Worm (Caenorhabditis elegans): Measurements from ENCODE around the gene chil-26.
A peak's percentile ranks its signal among the peaks of the same experiment; 100 is the strongest.

The chil-26 gene

DNA sequence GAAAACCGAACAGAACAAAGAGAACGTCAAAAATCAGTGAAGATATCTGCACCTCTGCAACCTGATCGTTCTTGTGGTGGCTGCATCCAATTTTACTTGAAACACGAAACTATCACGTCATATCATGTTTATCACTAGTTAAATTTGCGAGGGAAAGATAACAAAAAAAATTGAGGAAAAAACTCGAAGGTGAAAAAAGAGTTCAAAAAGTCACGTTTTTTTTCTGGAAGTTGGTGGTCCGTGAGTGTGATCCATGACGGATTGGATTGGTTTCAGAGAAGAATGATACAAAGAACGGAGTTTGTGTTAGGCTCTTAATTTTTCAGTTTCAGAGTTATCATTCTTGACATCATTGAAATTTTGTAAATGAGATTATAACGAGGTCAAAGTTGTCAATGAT is 7.7 kb downstream of the chil-26 start:
- no peak for TF ChIP-seq gei-17 (GFP tag; optimal IDR thresholded peaks at IDR 0.05)
- no peak for TF ChIP-seq K12H6.12 (tag; optimal IDR thresholded peaks at IDR 0.05)
- no peak for TF ChIP-seq attf-3 (GFP tag; conservative IDR thresholded peaks at IDR 0.05)
- no peak for TF ChIP-seq F10E7.11 (tag; optimal IDR thresholded peaks at IDR 0.05)
- no peak for TF ChIP-seq sdz-38 (tag; optimal IDR thresholded peaks at IDR 0.05)
- TF ChIP-seq hlh-12 (tag; optimal IDR thresholded peaks at IDR 0.05), result no peak
- no peak for TF ChIP-seq xnd-1 (tag; optimal IDR thresholded peaks at IDR 0.05)
- TF ChIP-seq lsl-1 (GFP tag; optimal IDR thresholded peaks at IDR 0.05), result no peak
- TF ChIP-seq nhr-120 (GFP tag; IDR thresholded peaks at IDR 0.05), result no peak
- TF ChIP-seq nhr-80 (tag; optimal IDR thresholded peaks at IDR 0.05), result peak; percentile 16
- peak; percentile 29 for TF ChIP-seq atf-7 (tag; optimal IDR thresholded peaks at IDR 0.05)
- no peak for TF ChIP-seq ceh-91 (GFP tag; IDR thresholded peaks at IDR 0.05)
- TF ChIP-seq B0019.2 (GFP tag; conservative IDR thresholded peaks at IDR 0.05), result no peak
- TF ChIP-seq ztf-28 (GFP tag; IDR thresholded peaks at IDR 0.05), result no peak

DNA sequence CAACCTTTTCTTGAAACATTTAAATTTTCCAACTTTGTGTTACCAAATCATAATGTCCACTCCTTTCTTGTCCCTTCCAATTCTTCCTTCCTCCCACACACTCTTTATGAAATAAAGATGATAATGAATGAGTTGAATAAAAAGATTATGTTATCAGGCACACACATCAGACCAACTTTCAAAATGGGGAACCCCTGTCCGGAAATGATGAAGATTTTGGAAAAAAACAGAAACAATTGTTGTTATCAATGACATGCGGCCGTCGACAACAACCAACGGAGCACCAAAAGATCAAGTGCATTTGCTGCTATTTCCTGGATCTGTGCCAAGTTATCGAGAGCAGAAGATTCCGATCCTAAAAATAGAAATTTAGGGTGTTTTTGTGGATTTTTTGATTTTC is 8.5 kb downstream of the chil-26 start:
- TF ChIP-seq F22D6.2 (tag; optimal IDR thresholded peaks at IDR 0.05), result no peak
- TF ChIP-seq C06A6.2 (GFP tag; conservative IDR thresholded peaks at IDR 0.05), result no peak
- TF ChIP-seq unc-130 (GFP tag; optimal IDR thresholded peaks at IDR 0.05), result no peak
- TF ChIP-seq bed-1 (GFP tag; IDR thresholded peaks at IDR 0.05), result no peak
- no peak for TF ChIP-seq dpl-1 (GFP tag; optimal IDR thresholded peaks at IDR 0.05)
- TF ChIP-seq Y67H2A.10 (GFP tag; conservative IDR thresholded peaks at IDR 0.05), result no peak
- TF ChIP-seq let-607 (tag; optimal IDR thresholded peaks at IDR 0.05), result no peak
- TF ChIP-seq F37B4.10 (GFP tag; IDR thresholded peaks at IDR 0.05), result no peak
- no peak for TF ChIP-seq madf-10 (tag; optimal IDR thresholded peaks at IDR 0.05)
- TF ChIP-seq ztf-25 (GFP tag; IDR thresholded peaks at IDR 0.05), result no peak
- TF ChIP-seq zim-3 (tag; optimal IDR thresholded peaks at IDR 0.05), result no peak

DNA sequence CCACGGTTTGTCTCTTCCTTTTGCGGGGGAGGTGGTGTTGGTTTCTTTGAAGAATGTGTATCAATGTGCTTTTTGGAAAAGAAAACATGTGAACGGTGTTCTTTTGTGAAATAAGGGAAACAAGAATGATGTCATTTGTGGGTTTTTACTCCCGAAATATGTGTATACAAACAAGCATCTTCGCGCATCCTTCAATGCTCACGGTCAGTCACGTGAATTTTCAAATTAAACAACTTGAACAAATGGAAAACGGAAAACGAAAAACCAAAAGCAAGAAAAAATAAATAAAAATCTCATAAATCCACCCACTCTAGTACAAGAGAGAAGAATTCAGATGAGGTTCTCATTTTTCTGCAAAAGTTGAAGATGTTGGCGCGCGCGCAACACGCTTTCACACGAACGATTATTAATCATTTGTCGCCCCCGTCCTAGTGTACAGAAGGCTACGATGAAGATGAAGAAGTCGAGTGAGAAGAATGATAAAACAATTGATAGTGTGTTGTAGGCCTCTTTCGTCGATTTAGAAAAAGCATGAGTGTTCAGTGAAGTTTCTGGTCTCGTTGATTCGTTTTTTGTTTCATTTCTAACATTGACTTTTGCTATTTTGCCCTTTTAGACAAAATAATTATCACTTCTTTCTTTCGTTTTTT is 10.4 kb downstream of the chil-26 start:
- TF ChIP-seq him-1 (tag; optimal IDR thresholded peaks at IDR 0.05), result no peak
- no peak for TF ChIP-seq nhr-120 (GFP tag; IDR thresholded peaks at IDR 0.05)
- TF ChIP-seq lin-54 (GFP tag; optimal IDR thresholded peaks at IDR 0.05), result no peak
- TF ChIP-seq lin-35 (GFP tag; optimal IDR thresholded peaks at IDR 0.05), result no peak
- TF ChIP-seq B0019.2 (GFP tag; conservative IDR thresholded peaks at IDR 0.05), result no peak
- TF ChIP-seq snpc-3.4 (tag; optimal IDR thresholded peaks at IDR 0.05), result no peak
- no peak for TF ChIP-seq unc-130 (GFP tag; optimal IDR thresholded peaks at IDR 0.05)
- TF ChIP-seq nhr-90 (tag; optimal IDR thresholded peaks at IDR 0.05), result no peak
- TF ChIP-seq Y53G8AR.9 (GFP tag; conservative IDR thresholded peaks at IDR 0.05), result no peak
- TF ChIP-seq ama-1 (optimal IDR thresholded peaks at IDR 0.05), result no peak
- TF ChIP-seq ama-1 (GFP tag; optimal IDR thresholded peaks at IDR 0.05), result no peak
- no peak for TF ChIP-seq nhr-27 (tag; optimal IDR thresholded peaks at IDR 0.05)
- no peak for TF ChIP-seq F37B4.10 (GFP tag; IDR thresholded peaks at IDR 0.05)
- no peak for TF ChIP-seq ceh-91 (GFP tag; IDR thresholded peaks at IDR 0.05)
- no peak for TF ChIP-seq cebp-2 (GFP tag; IDR thresholded peaks at IDR 0.05)
- TF ChIP-seq egl-44 (GFP tag; IDR thresholded peaks at IDR 0.05), result no peak
- TF ChIP-seq dpl-1 (GFP tag; optimal IDR thresholded peaks at IDR 0.05), result no peak
- TF ChIP-seq gei-17 (GFP tag; optimal IDR thresholded peaks at IDR 0.05), result no peak
- no peak for TF ChIP-seq tlf-1 (GFP tag; optimal IDR thresholded peaks at IDR 0.05)
- TF ChIP-seq hlh-26 (GFP tag; conservative IDR thresholded peaks at IDR 0.05), result no peak
- no peak for TF ChIP-seq fkh-3 (tag; optimal IDR thresholded peaks at IDR 0.05)
